Fruit fly (Drosophila melanogaster): ENCODE measurements around the gene CG15579.

CG15579 gene

DNA sequence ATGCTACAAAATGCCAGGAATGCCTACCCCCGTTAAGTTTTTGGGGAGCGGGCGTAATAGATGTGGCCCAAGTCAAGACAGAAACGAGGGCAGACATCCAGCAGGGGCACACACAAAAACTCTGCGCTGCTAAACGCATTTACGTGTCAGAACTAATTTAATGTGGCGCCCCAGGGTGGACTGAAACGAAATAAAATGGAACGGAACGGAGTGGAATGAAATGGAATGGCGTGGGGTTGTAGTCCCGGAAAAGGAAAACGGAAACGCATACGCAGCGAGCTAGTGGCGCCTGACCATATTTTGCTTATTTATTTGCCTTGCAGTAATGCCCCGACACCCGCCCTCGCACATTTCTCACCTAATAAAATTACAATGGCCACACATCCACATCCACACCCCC, 38.1 kb downstream of the CG15579 start:
- TF ChIP-seq Eip78C (GFP tag) (no peak), spab (GFP tag; optimal IDR thresholded peaks at IDR 0.05) (no peak), cyc (GFP tag; optimal IDR thresholded peaks at IDR 0.05) (no peak), dac (GFP tag; optimal IDR thresholded peaks at IDR 0.05) (no peak), ss (GFP tag; optimal IDR thresholded peaks at IDR 0.05) (no peak), CG10631 (GFP tag; optimal IDR thresholded peaks at IDR 0.05) (no peak), Ets96B (tag; optimal IDR thresholded peaks at IDR 0.05) (no peak), CG7368 (GFP tag; optimal IDR thresholded peaks at IDR 0.05) (no peak)

DNA sequence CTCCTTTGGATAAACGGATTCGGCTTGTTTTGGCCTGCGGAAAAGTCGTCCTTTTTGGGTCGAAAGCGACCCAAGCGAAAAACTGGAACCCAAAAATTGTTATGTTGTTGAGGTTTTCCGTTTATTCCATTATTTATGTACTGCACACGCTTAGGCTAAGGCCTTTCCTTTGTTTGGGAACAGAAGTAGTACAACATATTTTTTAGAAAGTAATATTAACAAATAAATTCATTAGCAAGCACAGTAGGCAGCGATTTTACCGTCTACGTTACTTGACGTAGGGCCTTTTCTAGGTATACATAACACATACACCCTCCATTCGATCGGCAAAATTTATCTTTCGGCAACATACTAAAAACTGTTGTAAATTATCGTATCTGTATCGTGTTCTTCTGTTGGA, 43.2 kb downstream of the CG15579 start, which contains the start of gene CG15572:
Gene CG15572, plus strand, starts transcription at position 301 of the 400 bp plus-strand sequence.
- peak; percentile 28 for TF ChIP-seq svp (GFP tag)
- no peak for TF ChIP-seq topi (GFP tag; optimal IDR thresholded peaks at IDR 0.05)
- no peak for TF ChIP-seq CG8319 (GFP tag; optimal IDR thresholded peaks at IDR 0.05)

DNA sequence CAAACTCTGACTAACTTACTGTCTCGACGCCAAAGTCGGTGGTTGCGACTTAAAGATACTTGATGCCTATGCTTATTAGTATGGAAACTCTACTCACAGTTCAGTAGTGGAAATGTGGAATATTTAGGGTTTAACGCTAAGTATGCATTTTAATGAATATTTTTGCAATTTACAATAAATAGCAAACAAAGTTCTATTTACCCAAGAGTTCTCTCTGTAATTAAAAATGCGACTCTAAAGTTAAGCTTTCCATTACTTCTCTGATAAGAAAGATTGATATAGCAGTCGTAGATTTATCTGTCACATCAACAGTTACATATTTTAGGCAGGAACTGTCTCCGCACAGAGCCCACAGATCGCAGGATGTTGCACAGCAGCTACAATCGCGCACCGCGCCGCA, 45.8 kb downstream of the CG15579 start, which contains the start of gene CG12691:
Gene CG12691, plus strand, starts transcription at position 301 of the 400 bp plus-strand sequence.
- TF ChIP-seq CG8632 (GFP tag; optimal IDR thresholded peaks at IDR 0.05) (no peak), Lpt (GFP tag; optimal IDR thresholded peaks at IDR 0.05) (no peak), Sox14 (GFP tag; optimal IDR thresholded peaks at IDR 0.05) (no peak), Ets21C (GFP tag; optimal IDR thresholded peaks at IDR 0.05) (no peak), Smox (GFP tag; optimal IDR thresholded peaks at IDR 0.05) (no peak), Hr4 (GFP tag; optimal IDR thresholded peaks at IDR 0.05) (no peak), svp (GFP tag) (no peak), CG32006 (GFP tag; optimal IDR thresholded peaks at IDR 0.05) (no peak), CG15336 (GFP tag; IDR thresholded peaks at IDR 0.05) (no peak), Hr39 (GFP tag; optimal IDR thresholded peaks at IDR 0.05) (no peak), Sox102F (GFP tag; optimal IDR thresholded peaks at IDR 0.05) (no peak), CG8319 (GFP tag; optimal IDR thresholded peaks at IDR 0.05) (no peak), Eip78C (GFP tag) (no peak), Eip93F (GFP tag; optimal IDR thresholded peaks at IDR 0.05) (no peak), dsx (GFP tag; optimal IDR thresholded peaks at IDR 0.05; ENCODE audit: poor library complexity, severe bottlenecking) (no peak), CG34406 (GFP tag; optimal IDR thresholded peaks at IDR 0.05) (no peak), CG8119 (GFP tag; IDR thresholded peaks at IDR 0.05) (no peak), CG3032 (tag; optimal IDR thresholded peaks at IDR 0.05) (no peak), net (GFP tag; optimal IDR thresholded peaks at IDR 0.05) (no peak)

DNA sequence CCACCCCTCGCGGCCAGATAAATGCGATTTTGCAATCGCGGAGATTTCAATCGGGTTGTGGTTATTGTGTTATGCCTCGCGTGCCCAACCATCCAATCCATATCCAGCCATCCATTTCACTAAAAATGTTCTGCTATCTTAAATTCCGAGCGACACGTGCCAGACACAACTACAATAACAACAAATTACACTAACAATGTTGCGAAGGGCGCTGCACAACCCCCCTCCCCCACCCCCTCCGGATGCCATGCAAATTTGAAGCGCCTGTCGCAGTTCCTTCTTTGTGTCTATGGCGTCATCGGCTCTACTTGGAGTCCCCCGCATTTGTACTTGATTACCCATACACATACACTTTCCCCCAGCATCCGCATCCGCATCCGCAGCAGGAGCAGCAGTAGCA, 46.3 kb downstream of the CG15579 start:
- TF ChIP-seq fkh (GFP tag; optimal IDR thresholded peaks at IDR 0.05): no peak
- no peak for TF ChIP-seq Ets21C (GFP tag; optimal IDR thresholded peaks at IDR 0.05)
- no peak for TF ChIP-seq esn (GFP tag; optimal IDR thresholded peaks at IDR 0.05)
- TF ChIP-seq net (GFP tag; optimal IDR thresholded peaks at IDR 0.05): no peak
- no peak for TF ChIP-seq CG6792 (GFP tag; optimal IDR thresholded peaks at IDR 0.05)
- no peak for TF ChIP-seq Gug (GFP tag; IDR thresholded peaks at IDR 0.05)
- no peak for TF ChIP-seq Blimp-1 (GFP tag; optimal IDR thresholded peaks at IDR 0.05)
- no peak for TF ChIP-seq fd59A (GFP tag; optimal IDR thresholded peaks at IDR 0.05)
- no peak for TF ChIP-seq dsx (GFP tag; optimal IDR thresholded peaks at IDR 0.05; ENCODE audit: poor library complexity, severe bottlenecking)
- no peak for TF ChIP-seq pdm3 (GFP tag; optimal IDR thresholded peaks at IDR 0.05)
- no peak for TF ChIP-seq lz (GFP tag; optimal IDR thresholded peaks at IDR 0.05)
- no peak for TF ChIP-seq fd85E (GFP tag; optimal IDR thresholded peaks at IDR 0.05)

DNA sequence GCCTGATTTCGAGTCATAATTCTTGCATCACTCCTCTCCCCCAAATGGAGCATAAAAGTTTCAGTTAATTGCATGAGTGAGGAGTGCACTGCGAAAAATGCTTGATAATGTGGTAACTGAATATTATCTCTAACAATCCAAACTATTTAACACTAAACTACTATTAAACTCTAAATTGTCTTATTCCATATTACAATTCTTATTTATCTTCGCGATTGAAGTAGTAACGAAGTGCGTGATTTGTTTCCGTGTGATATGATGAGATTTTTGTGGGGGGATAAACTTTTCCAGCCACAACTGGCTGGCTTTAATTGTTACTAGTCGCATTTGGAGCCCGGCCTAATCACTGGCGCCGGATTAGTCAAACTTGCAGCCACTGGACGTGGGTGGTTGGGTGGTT, 47.3 kb downstream of the CG15579 start:
- no peak for TF ChIP-seq spab (GFP tag; optimal IDR thresholded peaks at IDR 0.05)
- TF ChIP-seq dac (GFP tag; optimal IDR thresholded peaks at IDR 0.05): peak; percentile 34
- no peak for TF ChIP-seq Hr39 (GFP tag; optimal IDR thresholded peaks at IDR 0.05)
- peak; percentile 6 for TF ChIP-seq Sox14 (GFP tag; optimal IDR thresholded peaks at IDR 0.05)
- peak; percentile 15 for TF ChIP-seq net (GFP tag; optimal IDR thresholded peaks at IDR 0.05)
- TF ChIP-seq CG11294 (GFP tag; IDR thresholded peaks at IDR 0.05): peak; percentile 59; the same call in 1 of the 2 replicates
- no peak for TF ChIP-seq CG11762 (GFP tag; optimal IDR thresholded peaks at IDR 0.05; ENCODE audit: insufficient read depth)
- peak; percentile 9 for TF ChIP-seq Eip75B (GFP tag; optimal IDR thresholded peaks at IDR 0.05)
- TF ChIP-seq lz (GFP tag; optimal IDR thresholded peaks at IDR 0.05): no peak
- TF ChIP-seq CG6808 (GFP tag; optimal IDR thresholded peaks at IDR 0.05): no peak
- no peak for TF ChIP-seq CG6792 (GFP tag; optimal IDR thresholded peaks at IDR 0.05)
- TF ChIP-seq esn (GFP tag; optimal IDR thresholded peaks at IDR 0.05): no peak
- peak; percentile 22 for TF ChIP-seq CG10669 (GFP tag; optimal IDR thresholded peaks at IDR 0.05)
- TF ChIP-seq CG8119 (GFP tag; IDR thresholded peaks at IDR 0.05): peak; percentile 60; the same call in 1 of the 3 replicates
- no peak for TF ChIP-seq CG31627 (GFP tag; optimal IDR thresholded peaks at IDR 0.05)
- peak; percentile 49 for TF ChIP-seq OdsH (GFP tag; optimal IDR thresholded peaks at IDR 0.05)
- no peak for TF ChIP-seq fd85E (GFP tag; optimal IDR thresholded peaks at IDR 0.05)
- TF ChIP-seq CG16779 (tag; optimal IDR thresholded peaks at IDR 0.05): no peak
- no peak for TF ChIP-seq Sox102F (GFP tag; optimal IDR thresholded peaks at IDR 0.05)
- peak; percentile 60 for TF ChIP-seq pdm3 (GFP tag; optimal IDR thresholded peaks at IDR 0.05)
